Fruit fly (Drosophila melanogaster) whole organism, embryonic: ENCODE results near the gene CG15152.
A peak's percentile ranks its signal among the peaks of the same experiment; 100 is the strongest.

Source experiments
- Aef1 ChIP-seq: fragments of 200-800 bp; sonication (Bioruptor generic); IDR thresholded peaks from 3 replicates; pipeline ENCODE4 v1.3.6; 2022; ENCODE audit warnings: missing biosample characterization, missing genetic modification characterization
- B-H1 ChIP-seq: fragments of 200-800 bp; sonication (Bioruptor generic); IDR thresholded peaks from 3 replicates; pipeline ENCODE4 v1.3.6; 2022; ENCODE audit warnings: missing biosample characterization, missing genetic modification characterization
- CG10366 ChIP-seq: fragments of 200-800 bp; sonication (Bioruptor generic); IDR thresholded peaks from 2 replicates; pipeline ENCODE4 v1.3.6; 2022; ENCODE audit warnings: missing biosample characterization, missing genetic modification characterization
- CG10543 ChIP-seq: fragments of 200-800 bp; sonication (Bioruptor generic); optimal IDR thresholded peaks from 3 replicates; lab custom pipeline; 2017; ENCODE audit warnings: missing biosample characterization, mild to moderate bottlenecking, missing genetic modification characterization, moderate library complexity
- CG11247 ChIP-seq: fragments of 200-800 bp; sonication (Bioruptor generic); IDR thresholded peaks from 2 replicates; pipeline ENCODE4 v1.3.6; 2022; ENCODE audit warnings: missing biosample characterization, missing genetic modification characterization
- CG11696 ChIP-seq: fragments of 200-800 bp; sonication (Bioruptor generic); IDR thresholded peaks from 2 replicates; pipeline ENCODE4 v1.3.6; 2022; ENCODE audit warnings: missing biosample characterization, missing genetic modification characterization
- CG12769 ChIP-seq: fragments of 200-800 bp; sonication (Bioruptor generic); optimal IDR thresholded peaks from 2 replicates; lab custom pipeline; 2019; ENCODE audit warnings: missing biosample characterization, mild to moderate bottlenecking, missing genetic modification characterization, moderate library complexity
- CG13123 ChIP-seq: fragments of 200-800 bp; sonication (Bioruptor generic); optimal IDR thresholded peaks from 2 replicates; lab custom pipeline; 2016; ENCODE audit warnings: missing biosample characterization, missing genetic modification characterization
- CG13624 ChIP-seq: fragments of 200-800 bp; sonication (Bioruptor generic); optimal IDR thresholded peaks from 2 replicates; lab custom pipeline; 2016; ENCODE audit warnings: missing biosample characterization, missing genetic modification characterization
- CG13894 ChIP-seq: fragments of 200-800 bp; sonication (Bioruptor generic); optimal IDR thresholded peaks from 3 replicates; lab custom pipeline; 2018; ENCODE audit warnings: missing biosample characterization, mild to moderate bottlenecking, missing genetic modification characterization, moderate library complexity
- CG14441 ChIP-seq: fragments of 200-800 bp; sonication (Bioruptor generic); IDR thresholded peaks from 2 replicates; pipeline ENCODE4 v1.3.6; 2022; ENCODE audit warnings: missing biosample characterization, missing genetic modification characterization
- CG14965 ChIP-seq: fragments of 200-800 bp; sonication (Bioruptor generic); optimal IDR thresholded peaks from 2 replicates; lab custom pipeline; 2016; ENCODE audit warnings: missing biosample characterization, missing genetic modification characterization, borderline replicate concordance
- CG15011 ChIP-seq: fragments of 200-800 bp; sonication (Bioruptor generic); optimal IDR thresholded peaks from 3 replicates; lab custom pipeline; 2018; ENCODE audit warnings: missing biosample characterization, mild to moderate bottlenecking, missing genetic modification characterization
- CG15601 ChIP-seq: fragments of 200-800 bp; sonication (Bioruptor generic); optimal IDR thresholded peaks from 3 replicates; lab custom pipeline; 2019; ENCODE audit warnings: missing biosample characterization, mild to moderate bottlenecking, missing genetic modification characterization, moderate library complexity
- CG1602 ChIP-seq: fragments of 200-800 bp; sonication (Bioruptor generic); optimal IDR thresholded peaks from 3 replicates; lab custom pipeline; 2016; ENCODE audit warnings: missing biosample characterization, missing genetic modification characterization
- CG16815 ChIP-seq: fragments of 200-800 bp; sonication (Bioruptor generic); optimal IDR thresholded peaks from 3 replicates; lab custom pipeline; 2017; ENCODE audit warnings: missing biosample characterization, mild to moderate bottlenecking, missing genetic modification characterization
- CG30403 ChIP-seq: fragments of 200-800 bp; sonication (Bioruptor generic); optimal IDR thresholded peaks from 3 replicates; lab custom pipeline; 2016; ENCODE audit warnings: missing biosample characterization, missing genetic modification characterization
- CG3163 ChIP-seq: fragments of 200-800 bp; sonication (Bioruptor generic); optimal IDR thresholded peaks from 3 replicates; lab custom pipeline; 2016; ENCODE audit warnings: missing biosample characterization, missing genetic modification characterization
- CG4328 ChIP-seq: fragments of 200-800 bp; sonication (Bioruptor generic); optimal IDR thresholded peaks from 3 replicates; lab custom pipeline; 2017; ENCODE audit warnings: missing biosample characterization, missing genetic modification reagents, missing genetic modification characterization
- CG4424 ChIP-seq: fragments of 200-800 bp; sonication (Bioruptor generic); optimal IDR thresholded peaks from 3 replicates; lab custom pipeline; 2016; ENCODE audit warnings: missing biosample characterization, missing genetic modification characterization
- CG4617 ChIP-seq: fragments of 200-800 bp; sonication (Bioruptor generic); optimal IDR thresholded peaks from 3 replicates; lab custom pipeline; 2016; ENCODE audit warnings: missing biosample characterization, missing genetic modification characterization, borderline replicate concordance
- CG7271 ChIP-seq: fragments of 200-800 bp; sonication (Bioruptor generic); optimal IDR thresholded peaks from 2 replicates; lab custom pipeline; 2018; ENCODE audit warnings: missing biosample characterization, mild to moderate bottlenecking, missing genetic modification characterization, moderate library complexity
- CG7786 ChIP-seq: fragments of 200-800 bp; sonication (Bioruptor generic); optimal IDR thresholded peaks from 2 replicates; lab custom pipeline; 2016; ENCODE audit warnings: missing biosample characterization, missing genetic modification characterization
- CG8359 ChIP-seq: fragments of 200-800 bp; sonication (Bioruptor generic); optimal IDR thresholded peaks from 2 replicates; lab custom pipeline; 2017; ENCODE audit warnings: missing biosample characterization, mild to moderate bottlenecking, missing genetic modification characterization, borderline replicate concordance
- CG8478 ChIP-seq: fragments of >200 bp; optimal IDR thresholded peaks from 2 replicates; lab custom pipeline; 2018
- CG8944 ChIP-seq: fragments of 200-800 bp; sonication (Bioruptor generic); optimal IDR thresholded peaks from 3 replicates; lab custom pipeline; 2016; ENCODE audit warnings: missing biosample characterization, missing genetic modification characterization
- CG9727 ChIP-seq: fragments of 200-800 bp; sonication (Bioruptor generic); optimal IDR thresholded peaks from 3 replicates; lab custom pipeline; 2017; ENCODE audit warnings: missing biosample characterization, mild to moderate bottlenecking, missing genetic modification characterization
- D19A ChIP-seq: fragments of 200-800 bp; optimal IDR thresholded peaks from 3 replicates; lab custom pipeline; 2019; ENCODE audit warnings: missing biosample characterization, mild to moderate bottlenecking, missing genetic modification characterization, moderate library complexity
- ERR ChIP-seq: fragments of 200-800 bp; sonication (Bioruptor generic); optimal IDR thresholded peaks from 2 replicates; lab custom pipeline; 2016; ENCODE audit warnings: missing biosample characterization, missing genetic modification characterization
- Kr ChIP-seq: fragments of 200-800 bp; sonication (Bioruptor generic); optimal IDR thresholded peaks from 2 replicates; lab custom pipeline; 2017; ENCODE audit warnings: missing biosample characterization, mild to moderate bottlenecking, missing genetic modification characterization
- MESR4 ChIP-seq: fragments of 200-800 bp; sonication (Bioruptor generic); optimal IDR thresholded peaks from 2 replicates; lab custom pipeline; 2018; ENCODE audit warnings: missing biosample characterization, mild to moderate bottlenecking, missing genetic modification characterization, moderate library complexity
- Side ChIP-seq: fragments of 200-800 bp; sonication (Bioruptor generic); optimal IDR thresholded peaks from 2 replicates; lab custom pipeline; 2016; ENCODE audit warnings: missing biosample characterization, missing genetic modification characterization
- Ssrp ChIP-seq: fragments of 200-800 bp; sonication (Bioruptor generic); optimal IDR thresholded peaks from 2 replicates; lab custom pipeline; 2018; ENCODE audit warnings: missing biosample characterization, mild to moderate bottlenecking, missing genetic modification characterization, moderate library complexity
- br ChIP-seq: fragments of >200 bp; optimal IDR thresholded peaks from 2 replicates; lab custom pipeline; 2017
- bsh ChIP-seq, 2 experiments: fragments of 200-800 bp; sonication (Bioruptor generic); optimal IDR thresholded peaks; 2 replicates each; lab custom pipeline; 2017 to 2018; ENCODE audit warnings: mild to moderate bottlenecking in 2 of 2, missing biosample characterization in 2 of 2, missing genetic modification characterization in 2 of 2, moderate library complexity in 1 of 2
- fd96Cb ChIP-seq: fragments of 200-800 bp; sonication (Bioruptor generic); optimal IDR thresholded peaks from 2 replicates; lab custom pipeline; 2018; ENCODE audit warnings: missing biosample characterization, mild to moderate bottlenecking, missing genetic modification characterization, moderate library complexity
- ftz-f1 ChIP-seq: fragments of 200-800 bp; sonication (Bioruptor generic); optimal IDR thresholded peaks from 2 replicates; lab custom pipeline; 2016; ENCODE audit warnings: missing biosample characterization, missing genetic modification characterization
- gfzf ChIP-seq: fragments of 200-800 bp; sonication (Bioruptor generic); optimal IDR thresholded peaks from 2 replicates; lab custom pipeline; 2016; ENCODE audit warnings: missing biosample characterization, mild to moderate bottlenecking, missing genetic modification characterization, moderate library complexity
- grau ChIP-seq: fragments of 200-800 bp; optimal IDR thresholded peaks from 3 replicates; lab custom pipeline; 2019; ENCODE audit warnings: missing biosample characterization, mild to moderate bottlenecking, missing genetic modification characterization, moderate library complexity
- kni ChIP-seq: fragments of 200-800 bp; sonication (Bioruptor generic); optimal IDR thresholded peaks from 3 replicates; lab custom pipeline; 2017; ENCODE audit warnings: mild to moderate bottlenecking, missing biosample characterization, missing genetic modification reagents, missing genetic modification characterization
- lab ChIP-seq: fragments of 200-800 bp; sonication (Bioruptor generic); optimal IDR thresholded peaks from 3 replicates; lab custom pipeline; 2017; ENCODE audit warnings: missing biosample characterization, missing genetic modification characterization, mild to moderate bottlenecking, moderate library complexity, missing genetic modification reagents
- lov ChIP-seq, 2 experiments: fragments of 200-800 bp in 1 of 2; fragments of >200 bp in 1 of 2; sonication (Bioruptor generic) in 1 of 2; IDR thresholded peaks in 1 of 2; optimal IDR thresholded peaks in 1 of 2; 2 replicates in 1 of 2; 3 replicates in 1 of 2; pipeline versions ENCODE4 v1.3.6 to Lab custom; 2017 to 2022; ENCODE audit warnings: missing biosample characterization in 1 of 2, missing genetic modification characterization in 1 of 2
- mld ChIP-seq: fragments of 200-800 bp; sonication (Bioruptor generic); IDR thresholded peaks from 3 replicates; pipeline ENCODE4 v1.3.6; 2022; ENCODE audit warnings: missing biosample characterization, missing genetic modification characterization; ENCODE audit not compliant: partially characterized antibody
- odd ChIP-seq: fragments of 200-800 bp; sonication (Bioruptor generic); optimal IDR thresholded peaks from 2 replicates; lab custom pipeline; 2017; ENCODE audit warnings: missing biosample characterization, mild to moderate bottlenecking, missing genetic modification characterization
- pb ChIP-seq: fragments of 200-800 bp; sonication (Bioruptor generic); optimal IDR thresholded peaks from 3 replicates; lab custom pipeline; 2016; ENCODE audit warnings: missing biosample characterization, missing genetic modification characterization
- pita ChIP-seq: fragments of 200-800 bp; sonication (Bioruptor generic); optimal IDR thresholded peaks from 2 replicates; lab custom pipeline; 2017; ENCODE audit warnings: missing biosample characterization, mild to moderate bottlenecking, missing genetic modification characterization
- pros ChIP-seq: fragments of 200-800 bp; sonication (Bioruptor generic); optimal IDR thresholded peaks from 3 replicates; lab custom pipeline; 2019; ENCODE audit warnings: missing biosample characterization, mild to moderate bottlenecking, missing genetic modification characterization, moderate library complexity
- pum ChIP-seq: fragments of 200-800 bp; sonication (Bioruptor generic); optimal IDR thresholded peaks from 2 replicates; lab custom pipeline; 2016; ENCODE audit warnings: missing biosample characterization, missing genetic modification characterization
- sr ChIP-seq: fragments of 200-800 bp; sonication (Bioruptor generic); IDR thresholded peaks from 3 replicates; pipeline ENCODE4 v1.3.6; 2022; ENCODE audit warnings: missing biosample characterization, missing genetic modification characterization

The CG15152 gene

DNA sequence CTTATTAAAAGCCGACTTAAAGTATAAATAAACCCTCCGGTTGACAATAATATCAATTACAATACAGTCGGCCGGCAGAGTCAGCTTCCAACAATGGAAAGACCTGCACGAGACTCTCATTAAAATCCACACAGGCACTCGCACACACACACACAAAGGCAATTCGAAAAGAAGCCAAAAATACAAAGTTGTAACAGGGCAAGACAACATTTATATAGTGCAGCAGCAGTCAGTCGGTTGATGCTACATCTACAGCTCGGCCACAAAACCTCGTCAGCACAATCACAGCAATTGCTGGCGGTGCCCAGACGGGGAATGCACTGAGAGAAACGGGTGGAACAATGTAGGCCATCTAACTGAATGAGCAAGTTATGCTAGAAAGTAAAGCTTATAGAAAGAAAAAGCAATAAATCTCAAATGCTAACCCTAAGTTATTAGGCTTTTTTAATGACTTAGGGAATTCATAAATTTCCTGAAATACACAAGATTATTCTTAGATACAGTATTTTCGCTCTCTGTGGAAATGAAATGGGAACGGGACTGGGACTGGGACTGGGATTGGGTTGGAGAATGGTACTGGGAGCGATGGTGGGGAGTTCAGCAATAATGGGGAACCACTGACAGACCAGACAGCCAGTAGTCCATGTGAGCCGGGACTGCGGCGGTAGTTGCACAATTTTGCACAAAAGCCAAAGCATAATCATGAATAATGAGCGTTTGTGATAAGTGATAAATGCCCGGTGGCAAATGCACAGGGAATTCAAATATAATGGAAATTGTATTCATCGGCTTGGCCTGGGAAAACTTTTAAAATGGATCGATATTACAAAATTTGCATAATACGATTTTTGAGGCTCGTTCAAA lies 7.3 kb downstream of the CG15152 start (continued):
- TF ChIP-seq pum (peak; percentile 29), Aef1 (GFP tag; lab: Robert Waterston, UW) (no peak), CG1602 (peak; percentile 26), CG4328 (GFP tag; lab: Kevin White, UChicago) (no peak), bsh (GFP tag; optimal IDR thresholded peaks at IDR 0.05; lab: Kevin White, UChicago) (peak; percentile 54 to 84), lab (GFP tag; lab: Kevin White, UChicago) (peak; percentile 68), pros (no peak), CG12769 (tag; lab: Kevin White, UChicago) (peak; percentile 65), Kr (GFP tag; lab: Kevin White, UChicago) (no peak), pita (GFP tag; lab: Kevin White, UChicago) (no peak), CG3163 (no peak), CG13123 (no peak), CG10366 (GFP tag; lab: Robert Waterston, UW) (peak; percentile 37), mld (GFP tag; lab: Robert Waterston, UW) (no peak), B-H1 (GFP tag; lab: Robert Waterston, UW) (no peak), br (lab: Kevin White, UChicago) (no peak), CG7271 (tag; lab: Kevin White, UChicago) (no peak), CG11247 (0 out of 2 replicates have a peak, but pooled peaks have one; percentile 28), CG4424 (GFP tag; lab: Kevin White, UChicago) (peak; percentile 25), CG16815 (GFP tag; lab: Kevin White, UChicago) (peak; percentile 5), Side (GFP tag; lab: Kevin White, UChicago) (peak; percentile 29), CG14441 (GFP tag; lab: Robert Waterston, UW) (0 out of 2 replicates have a peak, but pooled peaks have one; percentile 39), ERR (GFP tag; lab: Kevin White, UChicago) (no peak), CG7786 (GFP tag; lab: Kevin White, UChicago) (peak; percentile 27), pb (GFP tag; lab: Kevin White, UChicago) (peak; percentile 29), CG11696 (GFP tag; lab: Robert Waterston, UW) (no peak), D19A (no peak), gfzf (GFP tag; lab: Kevin White, UChicago) (no peak), CG8944 (GFP tag; lab: Kevin White, UChicago) (peak; percentile 33), CG13624 (no peak), Ssrp (tag; lab: Kevin White, UChicago) (no peak), sr (GFP tag; lab: Robert Waterston, UW) (no peak), CG9727 (GFP tag; lab: Kevin White, UChicago) (peak; percentile 35), CG13894 (tag; lab: Kevin White, UChicago) (no peak), lov (optimal IDR thresholded peaks at IDR 0.05; lab: Kevin White, UChicago) (no peak), lov (GFP tag; IDR thresholded peaks at IDR 0.05; lab: Robert Waterston, UW) (no peak), odd (GFP tag; lab: Kevin White, UChicago) (no peak), fd96Cb (tag; lab: Kevin White, UChicago) (peak; percentile 44), ftz-f1 (GFP tag; lab: Kevin White, UChicago) (no peak), CG10543 (GFP tag; lab: Kevin White, UChicago) (no peak), CG4617 (no peak), CG15601 (tag; lab: Kevin White, UChicago) (no peak), CG8359 (no peak), CG30403 (GFP tag; lab: Kevin White, UChicago) (peak; percentile 43), CG8478 (lab: Kevin White, UChicago) (no peak), CG15011 (GFP tag; lab: Kevin White, UChicago) (no peak), CG14965 (GFP tag; lab: Kevin White, UChicago) (no peak), MESR4 (GFP tag; lab: Kevin White, UChicago) (no peak), kni (GFP tag; lab: Kevin White, UChicago) (no peak), grau (peak; percentile 49)
